Worm (Caenorhabditis elegans) whole organism, L2 larva: Measurements from ENCODE around the gene T12G3.4.

Experiments used
- C34F6.9 ChIP-seq: fragments of 150-350 bp; optimal IDR thresholded peaks from 2 replicates; lab custom pipeline; 2014; ENCODE audit warnings: missing biosample characterization, missing genetic modification characterization
- R02D3.7 ChIP-seq: fragments of 150-350 bp; optimal IDR thresholded peaks from 2 replicates; lab custom pipeline; 2014; ENCODE audit warnings: missing biosample characterization, missing genetic modification characterization
- ZK546.5 ChIP-seq: sonication (generic microtip); optimal IDR thresholded peaks from 2 replicates; lab custom pipeline; 2017; ENCODE audit warnings: missing biosample characterization, missing genetic modification characterization
- alr-1 ChIP-seq: fragments of 150-350 bp; optimal IDR thresholded peaks from 2 replicates; lab custom pipeline; 2014; ENCODE audit warnings: missing biosample characterization, missing genetic modification characterization
- ama-1 ChIP-seq: fragments of 150-350 bp; optimal IDR thresholded peaks from 2 replicates; lab custom pipeline; 2018; ENCODE audit warnings: inconsistent platforms
- blmp-1 ChIP-seq: sonication (generic microtip); optimal IDR thresholded peaks from 2 replicates; lab custom pipeline; 2017; ENCODE audit warnings: missing genetic modification characterization, mild to moderate bottlenecking, missing compliant biosample characterization, antibody characterized with exemption, moderate library complexity; ENCODE audit not compliant: insufficient read depth
- ceh-16 ChIP-seq: fragments of 150-350 bp; optimal IDR thresholded peaks from 2 replicates; lab custom pipeline; 2014; ENCODE audit warnings: missing biosample characterization, missing genetic modification characterization
- crh-2 ChIP-seq: sonication (generic microtip); optimal IDR thresholded peaks from 2 replicates; lab custom pipeline; 2017; ENCODE audit warnings: missing biosample characterization, missing genetic modification characterization
- dmd-4 ChIP-seq: sonication (generic microtip); optimal IDR thresholded peaks from 2 replicates; lab custom pipeline; 2017; ENCODE audit warnings: missing biosample characterization, missing genetic modification characterization
- elt-1 ChIP-seq: fragments of 150-350 bp; optimal IDR thresholded peaks from 2 replicates; lab custom pipeline; 2014; ENCODE audit warnings: missing biosample characterization, missing genetic modification characterization
- fos-1 ChIP-seq: fragments of 150-350 bp; optimal IDR thresholded peaks from 2 replicates; lab custom pipeline; 2014; ENCODE audit warnings: missing biosample characterization, missing genetic modification characterization
- gmeb-1 ChIP-seq: fragments of 150-350 bp; optimal IDR thresholded peaks from 2 replicates; lab custom pipeline; 2014; ENCODE audit warnings: missing biosample characterization, missing genetic modification characterization
- lin-13 ChIP-seq: fragments of 150-350 bp; optimal IDR thresholded peaks from 2 replicates; lab custom pipeline; 2014; ENCODE audit warnings: missing biosample characterization, missing genetic modification reagents, missing genetic modification characterization
- lsy-2 ChIP-seq, 2 experiments: fragments of 150-350 bp in 1 of 2; sonication (generic microtip) in 1 of 2; optimal IDR thresholded peaks; 2 replicates each; lab custom pipeline; 2014 to 2017; ENCODE audit warnings: missing biosample characterization in 2 of 2, missing genetic modification characterization in 2 of 2
- mab-5 ChIP-seq: fragments of 150-350 bp; optimal IDR thresholded peaks from 2 replicates; lab custom pipeline; 2014; ENCODE audit warnings: missing biosample characterization, missing genetic modification characterization
- mbf-1 ChIP-seq: sonication (generic microtip); optimal IDR thresholded peaks from 2 replicates; lab custom pipeline; 2017; ENCODE audit warnings: missing biosample characterization, missing genetic modification characterization
- mdl-1 ChIP-seq, 2 experiments: fragments of 150-350 bp in 1 of 2; sonication (generic microtip) in 1 of 2; optimal IDR thresholded peaks; 2 replicates each; lab custom pipeline; 2017; ENCODE audit warnings: missing biosample characterization in 2 of 2, missing genetic modification characterization in 2 of 2
- nhr-10 ChIP-seq: sonication (generic microtip); optimal IDR thresholded peaks from 2 replicates; lab custom pipeline; 2017; ENCODE audit warnings: missing biosample characterization, missing genetic modification characterization
- nhr-11 ChIP-seq: fragments of 150-350 bp; optimal IDR thresholded peaks from 2 replicates; lab custom pipeline; 2014; ENCODE audit warnings: missing biosample characterization, missing genetic modification characterization
- nhr-12 ChIP-seq: fragments of 150-350 bp; optimal IDR thresholded peaks from 2 replicates; lab custom pipeline; 2014; ENCODE audit warnings: missing biosample characterization, missing genetic modification characterization
- nhr-129 ChIP-seq: fragments of 150-350 bp; optimal IDR thresholded peaks from 2 replicates; lab custom pipeline; 2014; ENCODE audit warnings: missing biosample characterization, missing genetic modification characterization
- nhr-21 ChIP-seq: fragments of 150-350 bp; optimal IDR thresholded peaks from 2 replicates; lab custom pipeline; 2014; ENCODE audit warnings: missing biosample characterization, missing genetic modification characterization
- nhr-25 ChIP-seq: fragments of 150-350 bp; sonication (generic microtip); optimal IDR thresholded peaks from 3 replicates; lab custom pipeline; 2014; ENCODE audit warnings: missing biosample characterization, missing genetic modification characterization
- sem-4 ChIP-seq: fragments of 150-350 bp; optimal IDR thresholded peaks from 2 replicates; lab custom pipeline; 2014; ENCODE audit warnings: missing biosample characterization, missing genetic modification reagents, missing genetic modification characterization
- skn-1 ChIP-seq: sonication (generic microtip); optimal IDR thresholded peaks from 2 replicates; lab custom pipeline; 2017; ENCODE audit warnings: missing biosample characterization, missing genetic modification characterization
- sma-3 ChIP-seq: sonication (generic microtip); optimal IDR thresholded peaks from 2 replicates; lab custom pipeline; 2016; ENCODE audit warnings: missing genetic modification reagents, missing genetic modification characterization, missing compliant biosample characterization
- sma-9 ChIP-seq, 2 experiments: fragments of 150-350 bp in 1 of 2; sonication (generic microtip) in 1 of 2; optimal IDR thresholded peaks; 2 replicates each; lab custom pipeline; 2014 to 2016; ENCODE audit warnings: missing genetic modification characterization in 2 of 2, mild to moderate bottlenecking in 1 of 2, missing biosample characterization in 1 of 2, missing compliant biosample characterization in 1 of 2, missing genetic modification reagents in 1 of 2, moderate library complexity in 1 of 2
- unc-39 ChIP-seq: fragments of 150-350 bp; optimal IDR thresholded peaks from 2 replicates; lab custom pipeline; 2014; ENCODE audit warnings: missing biosample characterization, missing genetic modification characterization
- unc-55 ChIP-seq: fragments of 150-350 bp; sonication (generic microtip); optimal IDR thresholded peaks from 3 replicates; lab custom pipeline; 2014; ENCODE audit warnings: missing biosample characterization, missing genetic modification reagents, missing genetic modification characterization
- unc-62 ChIP-seq: fragments of 150-350 bp; optimal IDR thresholded peaks from 2 replicates; lab custom pipeline; 2014; ENCODE audit warnings: missing biosample characterization, missing genetic modification reagents, missing genetic modification characterization
- zag-1 ChIP-seq: fragments of 150-350 bp; optimal IDR thresholded peaks from 2 replicates; lab custom pipeline; 2014; ENCODE audit warnings: missing biosample characterization, missing genetic modification characterization
- ztf-11 ChIP-seq: sonication (generic microtip); optimal IDR thresholded peaks from 2 replicates; lab custom pipeline; 2017; ENCODE audit warnings: missing biosample characterization, missing genetic modification characterization
- ztf-4 ChIP-seq: fragments of 150-350 bp; optimal IDR thresholded peaks from 2 replicates; lab custom pipeline; 2014; ENCODE audit warnings: missing biosample characterization, missing genetic modification characterization

The T12G3.4 gene

DNA sequence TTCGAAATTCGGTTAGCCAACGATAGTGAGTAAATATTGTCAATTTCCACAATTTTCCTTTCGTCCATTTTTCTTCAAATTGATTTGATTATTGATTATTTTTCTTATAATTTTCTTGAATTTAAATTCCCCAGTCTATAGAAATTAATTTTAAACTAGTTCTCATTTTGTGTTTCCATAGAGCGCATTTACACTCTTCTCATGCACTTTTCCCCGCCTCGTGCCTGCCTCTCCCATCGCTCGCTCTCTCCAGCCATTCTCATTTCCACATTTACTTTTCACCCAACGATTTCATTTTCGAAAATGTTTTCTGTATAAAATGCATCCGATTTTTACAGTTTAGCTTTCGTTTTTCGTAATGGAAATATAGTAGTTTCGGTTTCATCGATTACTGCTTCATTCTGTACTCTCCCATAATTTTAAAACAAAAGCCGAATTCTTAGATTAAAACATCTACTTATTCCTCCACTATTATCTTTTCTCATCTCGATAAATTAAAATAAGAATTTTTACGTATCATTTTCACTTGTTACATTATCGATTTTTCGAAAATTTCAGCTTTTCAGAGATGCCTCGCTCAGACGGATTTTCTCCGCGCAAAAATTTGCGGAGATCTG lies 31.0 kb downstream of the T12G3.4 start, which contains the start of gene lex-1:
Gene lex-1, plus strand, starts transcription at position 567 of the 617 bp plus-strand sequence.
- TF ChIP-seq lin-13 (GFP tag; lab: Kevin White, UChicago) = peak; percentile 34
- TF ChIP-seq ztf-11 (tag; lab: Kevin White, UChicago) = no peak
- TF ChIP-seq sem-4 = no peak
- TF ChIP-seq mdl-1 (tag; optimal IDR thresholded peaks at IDR 0.05; lab: Kevin White, UChicago) = peak in 1 of 2 experiments; percentile 37
- peak; percentile 66 for TF ChIP-seq gmeb-1 (tag; lab: Kevin White, UChicago)
- TF ChIP-seq sma-9 (GFP tag; optimal IDR thresholded peaks at IDR 0.05; lab: Kevin White, UChicago) = no peak
- no peak for TF ChIP-seq sma-9 (tag; optimal IDR thresholded peaks at IDR 0.05; lab: Kevin White, UChicago)
- TF ChIP-seq nhr-25 = no peak
- no peak for TF ChIP-seq sma-3
- no peak for TF ChIP-seq blmp-1 (tag; lab: Kevin White, UChicago)
- no peak for TF ChIP-seq ama-1 (lab: Kevin White, UChicago)
- TF ChIP-seq fos-1 = peak; percentile 26
- TF ChIP-seq crh-2 (tag; lab: Kevin White, UChicago) = peak; percentile 10
- TF ChIP-seq unc-62 = no peak
- no peak for TF ChIP-seq nhr-21 (tag; lab: Kevin White, UChicago)
- TF ChIP-seq lsy-2 (tag; optimal IDR thresholded peaks at IDR 0.05; lab: Kevin White, UChicago) = peak in 1 of 2 experiments; percentile 66
- TF ChIP-seq dmd-4 (tag; lab: Kevin White, UChicago) = no peak
- peak; percentile 71 for TF ChIP-seq nhr-129 (tag; lab: Kevin White, UChicago)
- TF ChIP-seq ZK546.5 (tag; lab: Kevin White, UChicago) = no peak
- peak; percentile 60 for TF ChIP-seq C34F6.9 (tag; lab: Kevin White, UChicago)
- peak; percentile 72 for TF ChIP-seq unc-55

DNA sequence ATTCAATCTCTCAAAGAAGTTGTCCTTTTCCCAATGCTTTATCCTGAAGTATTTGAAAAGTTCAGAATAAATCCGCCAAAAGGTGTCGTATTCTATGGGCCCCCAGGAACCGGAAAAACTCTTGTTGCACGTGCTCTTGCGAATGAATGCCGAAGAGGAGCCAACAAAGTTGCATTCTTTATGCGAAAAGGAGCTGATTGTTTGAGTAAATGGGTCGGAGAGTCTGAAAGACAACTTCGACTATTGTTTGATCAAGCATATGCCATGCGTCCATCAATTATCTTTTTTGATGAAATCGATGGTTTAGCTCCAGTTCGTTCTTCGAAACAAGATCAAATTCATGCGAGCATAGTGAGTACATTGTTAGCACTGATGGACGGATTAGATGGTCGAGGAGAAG lies 32.8 kb downstream of the T12G3.4 start:
- no peak for TF ChIP-seq mab-5 (tag; lab: Kevin White, UChicago)
- no peak for TF ChIP-seq elt-1 (tag; lab: Kevin White, UChicago)
- TF ChIP-seq zag-1 = no peak
- no peak for TF ChIP-seq ceh-16 (tag; lab: Kevin White, UChicago)
- TF ChIP-seq alr-1 (tag; lab: Kevin White, UChicago) = no peak
- no peak for TF ChIP-seq lsy-2 (tag; optimal IDR thresholded peaks at IDR 0.05; lab: Kevin White, UChicago)
- no peak for TF ChIP-seq nhr-12 (tag; lab: Kevin White, UChicago)
- TF ChIP-seq mdl-1 (tag; optimal IDR thresholded peaks at IDR 0.05; lab: Kevin White, UChicago) = no peak
- TF ChIP-seq mbf-1 (tag; lab: Kevin White, UChicago) = no peak
- TF ChIP-seq nhr-11 = no peak
- no peak for TF ChIP-seq sma-3
- TF ChIP-seq nhr-25 = no peak
- TF ChIP-seq ztf-11 (tag; lab: Kevin White, UChicago) = no peak
- TF ChIP-seq, all 48 proteins: peak for 0

ce11 chrIV:12084178-12084577 lies 36.1 kb downstream of the T12G3.4 start, which contains the start of gene repo-1:
Gene repo-1 (plus strand): TSS chrIV:12084478.
- TF ChIP-seq sma-3 = no peak

DNA sequence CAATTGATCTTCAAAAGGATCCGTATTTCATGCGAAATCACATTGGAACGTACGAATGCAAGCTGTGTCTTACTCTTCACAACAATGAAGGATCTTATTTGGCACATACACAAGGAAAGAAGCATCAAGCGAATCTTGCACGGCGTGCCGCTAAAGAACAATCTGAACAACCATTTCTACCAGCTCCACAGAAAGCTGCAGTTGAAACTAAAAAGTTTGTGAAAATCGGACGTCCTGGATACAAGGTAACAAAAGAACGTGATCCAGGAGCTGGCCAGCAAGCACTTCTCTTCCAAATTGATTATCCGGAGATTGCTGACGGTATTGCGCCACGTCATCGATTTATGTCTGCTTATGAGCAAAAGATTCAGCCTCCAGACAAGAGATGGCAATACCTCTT lies 36.5 kb downstream of the T12G3.4 start:
- TF ChIP-seq nhr-11 = no peak
- TF ChIP-seq nhr-129 (tag; lab: Kevin White, UChicago) = peak; percentile 3

- TF ChIP-seq ztf-4 (tag; lab: Kevin White, UChicago) (no peak), unc-62 (no peak), zag-1 (no peak), skn-1 (no peak), nhr-10 (no peak), nhr-12 (tag; lab: Kevin White, UChicago) (no peak), ZK546.5 (tag; lab: Kevin White, UChicago) (no peak), R02D3.7 (tag; lab: Kevin White, UChicago) (no peak), crh-2 (tag; lab: Kevin White, UChicago) (no peak), sem-4 (no peak), unc-39 (tag; lab: Kevin White, UChicago) (no peak), sma-3 (no peak)
Observed at ce11 chrIV:12085120-12085519, 37.1 kb downstream of the T12G3.4 start, which contains the start of gene rbm-34. Gene rbm-34 (plus strand): TSS chrIV:12085420.
